Worm (Caenorhabditis elegans): ENCODE results near the gene ruvb-2.

DNA sequence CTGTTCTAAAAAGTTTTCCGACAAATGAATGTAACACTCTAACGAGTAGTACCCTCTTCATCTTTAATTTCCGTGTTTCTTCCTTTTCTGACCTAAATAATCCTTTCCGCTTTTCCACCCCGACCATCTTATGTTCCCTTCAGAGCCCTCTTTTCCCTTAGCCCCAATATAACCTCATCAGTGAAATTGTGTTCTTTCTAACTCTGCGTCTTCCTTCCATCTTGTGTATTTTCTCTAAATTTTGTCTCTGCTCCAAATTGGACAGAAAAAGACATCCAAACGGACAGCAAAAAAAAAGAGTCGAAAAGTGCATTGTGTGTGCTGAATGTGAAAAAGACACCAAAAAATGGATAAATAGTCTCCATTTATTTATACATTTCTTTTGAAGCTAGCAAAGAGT is 40.3 kb upstream of the ruvb-2 start:
- TF ChIP-seq unc-62 (GFP tag; optimal IDR thresholded peaks at IDR 0.05) = no peak
- no peak for TF ChIP-seq pha-4 (tag; optimal IDR thresholded peaks at IDR 0.05)
- TF ChIP-seq rpc-1 (optimal IDR thresholded peaks at IDR 0.05) = no peak
- TF ChIP-seq rpc-1 (tag; optimal IDR thresholded peaks at IDR 0.05) = no peak
- TF ChIP-seq hlh-26 (GFP tag; conservative IDR thresholded peaks at IDR 0.05) = no peak
- no peak for TF ChIP-seq F22D6.2 (tag; optimal IDR thresholded peaks at IDR 0.05)
- TF ChIP-seq ztf-18 (tag; optimal IDR thresholded peaks at IDR 0.05) = no peak
